Fruit fly (Drosophila melanogaster): ENCODE results near the gene sip2.

dm6 chr2L:7007564-7007963, 43.7 kb upstream of the sip2 start:
- TF ChIP-seq CG8478 (optimal IDR thresholded peaks at IDR 0.05) (no peak), CTCF (optimal IDR thresholded peaks at IDR 0.05) (no peak)

Measured in S2 (cell line).